Worm (Caenorhabditis elegans): ENCODE results near the gene H20E11.1.

The H20E11.1 gene

ce11 chrIV:6872958-6873357 lies 43.0 kb downstream of the H20E11.1 start, which contains the start of gene srx-19:
srx-19 (plus strand) TSS chrIV:6873258.
- TF ChIP-seq unc-55 (GFP tag; optimal IDR thresholded peaks at IDR 0.05), result no peak
- no peak for TF ChIP-seq nhr-12 (tag; optimal IDR thresholded peaks at IDR 0.05)
- TF ChIP-seq R02D3.7 (tag; optimal IDR thresholded peaks at IDR 0.05), result no peak
- no peak for TF ChIP-seq lsy-2 (tag; optimal IDR thresholded peaks at IDR 0.05)
- no peak for TF ChIP-seq mab-5 (tag; optimal IDR thresholded peaks at IDR 0.05)
- no peak for TF ChIP-seq nhr-23 (tag; optimal IDR thresholded peaks at IDR 0.05)
- no peak for TF ChIP-seq fos-1 (tag; optimal IDR thresholded peaks at IDR 0.05)
- no peak for TF ChIP-seq unc-39 (tag; optimal IDR thresholded peaks at IDR 0.05)
- no peak for TF ChIP-seq skn-1 (tag; optimal IDR thresholded peaks at IDR 0.05)
- no peak for TF ChIP-seq nhr-25 (tag; optimal IDR thresholded peaks at IDR 0.05)
- no peak for TF ChIP-seq sma-3 (GFP tag; optimal IDR thresholded peaks at IDR 0.05)
- no peak for TF ChIP-seq unc-62 (GFP tag; optimal IDR thresholded peaks at IDR 0.05)

DNA sequence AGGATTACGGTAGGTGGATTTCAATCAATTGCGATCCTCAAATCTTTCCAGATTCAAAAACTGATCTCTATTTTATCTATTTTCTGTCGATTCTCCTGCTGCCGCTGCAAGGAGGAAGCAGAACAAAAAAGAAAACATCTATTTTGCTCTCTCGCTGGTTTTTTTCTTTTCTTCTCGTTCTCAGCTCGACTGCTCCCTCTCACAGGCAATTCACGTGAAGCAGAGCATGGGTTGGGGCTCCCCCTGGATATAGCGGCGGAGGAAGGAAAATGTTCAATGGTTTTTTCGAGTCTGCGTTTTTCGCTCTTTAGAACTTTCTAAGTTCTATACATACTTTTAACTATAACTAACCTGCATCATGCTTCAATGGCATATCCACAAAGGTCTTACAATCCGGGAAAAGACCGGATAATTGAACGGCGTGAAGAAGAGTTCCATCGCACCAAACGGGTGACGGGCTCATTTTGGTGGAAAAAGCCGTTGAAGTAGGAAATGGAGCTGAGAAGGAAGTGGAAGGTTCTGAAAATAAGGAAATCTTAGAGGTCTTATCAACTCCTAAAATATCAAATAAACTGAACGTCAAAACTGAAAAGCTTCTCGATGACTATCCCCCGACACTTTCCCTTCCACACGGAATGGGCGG lies 49.1 kb downstream of the H20E11.1 start:
- TF ChIP-seq ztf-11 (tag; optimal IDR thresholded peaks at IDR 0.05) (no peak), fos-1 (tag; optimal IDR thresholded peaks at IDR 0.05) (peak; percentile 18), F13H6.1 (tag; optimal IDR thresholded peaks at IDR 0.05) (peak; percentile 78), Y55F3AM.14 (GFP tag; optimal IDR thresholded peaks at IDR 0.05) (no peak), unc-55 (GFP tag; optimal IDR thresholded peaks at IDR 0.05) (peak; percentile 83), nhr-23 (tag; optimal IDR thresholded peaks at IDR 0.05) (no peak), R02D3.7 (tag; optimal IDR thresholded peaks at IDR 0.05) (no peak), sem-4 (tag; optimal IDR thresholded peaks at IDR 0.05) (no peak), nhr-6 (tag; optimal IDR thresholded peaks at IDR 0.05) (peak; percentile 13), mab-5 (tag; optimal IDR thresholded peaks at IDR 0.05) (no peak), zag-1 (tag; optimal IDR thresholded peaks at IDR 0.05) (peak; percentile 35), ZK546.5 (tag; optimal IDR thresholded peaks at IDR 0.05) (no peak), elt-3 (tag; optimal IDR thresholded peaks at IDR 0.05) (no peak), ceh-82 (tag; optimal IDR thresholded peaks at IDR 0.05) (no peak), ztf-1 (GFP tag; conservative IDR thresholded peaks at IDR 0.05) (no peak), ceh-16 (tag; optimal IDR thresholded peaks at IDR 0.05) (no peak), snpc-4 (tag; optimal IDR thresholded peaks at IDR 0.05) (peak; percentile 48), sma-9 (GFP tag; optimal IDR thresholded peaks at IDR 0.05) (peak; percentile 99), sma-9 (tag; optimal IDR thresholded peaks at IDR 0.05) (no peak), nhr-129 (tag; optimal IDR thresholded peaks at IDR 0.05) (peak; percentile 80), peb-1 (tag; optimal IDR thresholded peaks at IDR 0.05) (no peak), mdl-1 (tag; optimal IDR thresholded peaks at IDR 0.05) (peak in 1 of 2 experiments; percentile 20), lin-39 (tag; optimal IDR thresholded peaks at IDR 0.05) (no peak), lin-13 (GFP tag; optimal IDR thresholded peaks at IDR 0.05) (peak; percentile 17), mbf-1 (tag; optimal IDR thresholded peaks at IDR 0.05) (no peak), egl-27 (tag; optimal IDR thresholded peaks at IDR 0.05) (peak; percentile 87), dmd-4 (tag; optimal IDR thresholded peaks at IDR 0.05) (no peak), C34F6.9 (tag; optimal IDR thresholded peaks at IDR 0.05) (peak; percentile 75), elt-1 (tag; optimal IDR thresholded peaks at IDR 0.05) (no peak), nhr-237 (tag; optimal IDR thresholded peaks at IDR 0.05) (no peak), lin-11 (tag; optimal IDR thresholded peaks at IDR 0.05) (no peak), nhr-77 (tag; optimal IDR thresholded peaks at IDR 0.05) (no peak), crh-2 (tag; optimal IDR thresholded peaks at IDR 0.05) (peak; percentile 61), sma-3 (GFP tag; optimal IDR thresholded peaks at IDR 0.05) (no peak), nhr-21 (tag; optimal IDR thresholded peaks at IDR 0.05) (peak; percentile 49), ztf-4 (tag; optimal IDR thresholded peaks at IDR 0.05) (no peak), unc-39 (tag; optimal IDR thresholded peaks at IDR 0.05) (no peak), nhr-10 (tag; optimal IDR thresholded peaks at IDR 0.05) (no peak), skn-1 (tag; optimal IDR thresholded peaks at IDR 0.05) (no peak), lsy-2 (tag; optimal IDR thresholded peaks at IDR 0.05) (peak in 1 of 2 experiments; percentile 79), nhr-11 (tag; optimal IDR thresholded peaks at IDR 0.05) (no peak)

Measured in whole organism, L2 larva.